Worm (Caenorhabditis elegans) whole organism, L2 larva: ENCODE results near the gene C50B6.9.
A peak's percentile ranks its signal among the peaks of the same experiment; 100 is the strongest.

ENCODE experiments used
- C34F6.9 ChIP-seq: fragments of 150-350 bp; optimal IDR thresholded peaks from 2 replicates; lab custom pipeline; 2014; ENCODE audit warnings: missing biosample characterization, missing genetic modification characterization
- F13H6.1 ChIP-seq: sonication (generic microtip); optimal IDR thresholded peaks from 2 replicates; lab custom pipeline; 2016; ENCODE audit warnings: missing genetic modification characterization, missing compliant biosample characterization
- R02D3.7 ChIP-seq: fragments of 150-350 bp; optimal IDR thresholded peaks from 2 replicates; lab custom pipeline; 2014; ENCODE audit warnings: missing biosample characterization, missing genetic modification characterization
- Y55F3AM.14 ChIP-seq: fragments of 200-800 bp; sonication (Bioruptor generic); optimal IDR thresholded peaks from 2 replicates; lab custom pipeline; 2018; ENCODE audit warnings: mild to moderate bottlenecking, missing genetic modification characterization, missing compliant biosample characterization
- ZK546.5 ChIP-seq: sonication (generic microtip); optimal IDR thresholded peaks from 2 replicates; lab custom pipeline; 2017; ENCODE audit warnings: missing biosample characterization, missing genetic modification characterization
- alr-1 ChIP-seq: fragments of 150-350 bp; optimal IDR thresholded peaks from 2 replicates; lab custom pipeline; 2014; ENCODE audit warnings: missing biosample characterization, missing genetic modification characterization
- aly-2 ChIP-seq: fragments of 150-350 bp; optimal IDR thresholded peaks from 2 replicates; lab custom pipeline; 2014; ENCODE audit warnings: missing biosample characterization, missing genetic modification characterization
- ama-1 ChIP-seq: fragments of 150-350 bp; optimal IDR thresholded peaks from 2 replicates; lab custom pipeline; 2018; ENCODE audit warnings: inconsistent platforms
- blmp-1 ChIP-seq: sonication (generic microtip); optimal IDR thresholded peaks from 2 replicates; lab custom pipeline; 2017; ENCODE audit warnings: missing genetic modification characterization, mild to moderate bottlenecking, missing compliant biosample characterization, antibody characterized with exemption, moderate library complexity; ENCODE audit not compliant: insufficient read depth
- ceh-16 ChIP-seq: fragments of 150-350 bp; optimal IDR thresholded peaks from 2 replicates; lab custom pipeline; 2014; ENCODE audit warnings: missing biosample characterization, missing genetic modification characterization
- ceh-82 ChIP-seq: fragments of 150-350 bp; optimal IDR thresholded peaks from 2 replicates; lab custom pipeline; 2014; ENCODE audit warnings: missing biosample characterization, missing genetic modification characterization
- crh-2 ChIP-seq: sonication (generic microtip); optimal IDR thresholded peaks from 2 replicates; lab custom pipeline; 2017; ENCODE audit warnings: missing biosample characterization, missing genetic modification characterization
- dmd-4 ChIP-seq: sonication (generic microtip); optimal IDR thresholded peaks from 2 replicates; lab custom pipeline; 2017; ENCODE audit warnings: missing biosample characterization, missing genetic modification characterization
- egl-27 ChIP-seq: sonication (generic microtip); optimal IDR thresholded peaks from 3 replicates; lab custom pipeline; 2017; ENCODE audit warnings: missing biosample characterization, missing genetic modification reagents, missing genetic modification characterization
- elt-1 ChIP-seq: fragments of 150-350 bp; optimal IDR thresholded peaks from 2 replicates; lab custom pipeline; 2014; ENCODE audit warnings: missing biosample characterization, missing genetic modification characterization
- elt-3 ChIP-seq: sonication (generic microtip); optimal IDR thresholded peaks from 2 replicates; lab custom pipeline; 2017; ENCODE audit warnings: missing biosample characterization, missing genetic modification characterization
- fos-1 ChIP-seq: fragments of 150-350 bp; optimal IDR thresholded peaks from 2 replicates; lab custom pipeline; 2014; ENCODE audit warnings: missing biosample characterization, missing genetic modification characterization
- gmeb-1 ChIP-seq: fragments of 150-350 bp; optimal IDR thresholded peaks from 2 replicates; lab custom pipeline; 2014; ENCODE audit warnings: missing biosample characterization, missing genetic modification characterization
- lin-11 ChIP-seq: fragments of 150-350 bp; sonication (generic microtip); optimal IDR thresholded peaks from 2 replicates; lab custom pipeline; 2014; ENCODE audit warnings: missing biosample characterization, missing genetic modification characterization, inconsistent platforms, mixed read lengths
- lin-13 ChIP-seq: fragments of 150-350 bp; optimal IDR thresholded peaks from 2 replicates; lab custom pipeline; 2014; ENCODE audit warnings: missing biosample characterization, missing genetic modification reagents, missing genetic modification characterization
- lin-39 ChIP-seq: fragments of 150-350 bp; optimal IDR thresholded peaks from 2 replicates; lab custom pipeline; 2014; ENCODE audit warnings: missing biosample characterization, missing genetic modification reagents, missing genetic modification characterization
- lsy-2 ChIP-seq, 2 experiments: fragments of 150-350 bp in 1 of 2; sonication (generic microtip) in 1 of 2; optimal IDR thresholded peaks; 2 replicates each; lab custom pipeline; 2014 to 2017; ENCODE audit warnings: missing biosample characterization in 2 of 2, missing genetic modification characterization in 2 of 2
- mab-5 ChIP-seq: fragments of 150-350 bp; optimal IDR thresholded peaks from 2 replicates; lab custom pipeline; 2014; ENCODE audit warnings: missing biosample characterization, missing genetic modification characterization
- mbf-1 ChIP-seq: sonication (generic microtip); optimal IDR thresholded peaks from 2 replicates; lab custom pipeline; 2017; ENCODE audit warnings: missing biosample characterization, missing genetic modification characterization
- mdl-1 ChIP-seq, 2 experiments: fragments of 150-350 bp in 1 of 2; sonication (generic microtip) in 1 of 2; optimal IDR thresholded peaks; 2 replicates each; lab custom pipeline; 2017; ENCODE audit warnings: missing biosample characterization in 2 of 2, missing genetic modification characterization in 2 of 2
- nhr-10 ChIP-seq: sonication (generic microtip); optimal IDR thresholded peaks from 2 replicates; lab custom pipeline; 2017; ENCODE audit warnings: missing biosample characterization, missing genetic modification characterization
- nhr-11 ChIP-seq: fragments of 150-350 bp; optimal IDR thresholded peaks from 2 replicates; lab custom pipeline; 2014; ENCODE audit warnings: missing biosample characterization, missing genetic modification characterization
- nhr-12 ChIP-seq: fragments of 150-350 bp; optimal IDR thresholded peaks from 2 replicates; lab custom pipeline; 2014; ENCODE audit warnings: missing biosample characterization, missing genetic modification characterization
- nhr-129 ChIP-seq: fragments of 150-350 bp; optimal IDR thresholded peaks from 2 replicates; lab custom pipeline; 2014; ENCODE audit warnings: missing biosample characterization, missing genetic modification characterization
- nhr-21 ChIP-seq: fragments of 150-350 bp; optimal IDR thresholded peaks from 2 replicates; lab custom pipeline; 2014; ENCODE audit warnings: missing biosample characterization, missing genetic modification characterization
- nhr-23 ChIP-seq: fragments of 150-350 bp; optimal IDR thresholded peaks from 2 replicates; lab custom pipeline; 2014; ENCODE audit warnings: missing biosample characterization, missing genetic modification reagents, missing genetic modification characterization
- nhr-237 ChIP-seq: fragments of 150-350 bp; optimal IDR thresholded peaks from 2 replicates; lab custom pipeline; 2014; ENCODE audit warnings: missing biosample characterization, missing genetic modification characterization
- nhr-25 ChIP-seq: fragments of 150-350 bp; sonication (generic microtip); optimal IDR thresholded peaks from 3 replicates; lab custom pipeline; 2014; ENCODE audit warnings: missing biosample characterization, missing genetic modification characterization
- nhr-6 ChIP-seq: fragments of 150-350 bp; optimal IDR thresholded peaks from 2 replicates; lab custom pipeline; 2014; ENCODE audit warnings: missing biosample characterization, missing genetic modification characterization
- nhr-77 ChIP-seq: fragments of 150-350 bp; optimal IDR thresholded peaks from 2 replicates; lab custom pipeline; 2014; ENCODE audit warnings: missing biosample characterization, missing genetic modification characterization
- peb-1 ChIP-seq: fragments of 150-350 bp; optimal IDR thresholded peaks from 2 replicates; lab custom pipeline; 2014; ENCODE audit warnings: missing biosample characterization, missing genetic modification characterization
- sem-4 ChIP-seq: fragments of 150-350 bp; optimal IDR thresholded peaks from 2 replicates; lab custom pipeline; 2014; ENCODE audit warnings: missing biosample characterization, missing genetic modification reagents, missing genetic modification characterization
- skn-1 ChIP-seq: sonication (generic microtip); optimal IDR thresholded peaks from 2 replicates; lab custom pipeline; 2017; ENCODE audit warnings: missing biosample characterization, missing genetic modification characterization
- sma-3 ChIP-seq: sonication (generic microtip); optimal IDR thresholded peaks from 2 replicates; lab custom pipeline; 2016; ENCODE audit warnings: missing genetic modification reagents, missing genetic modification characterization, missing compliant biosample characterization
- sma-9 ChIP-seq, 2 experiments: fragments of 150-350 bp in 1 of 2; sonication (generic microtip) in 1 of 2; optimal IDR thresholded peaks; 2 replicates each; lab custom pipeline; 2014 to 2016; ENCODE audit warnings: missing genetic modification characterization in 2 of 2, mild to moderate bottlenecking in 1 of 2, missing biosample characterization in 1 of 2, missing compliant biosample characterization in 1 of 2, missing genetic modification reagents in 1 of 2, moderate library complexity in 1 of 2
- snpc-4 ChIP-seq: fragments of 150-350 bp; optimal IDR thresholded peaks from 2 replicates; lab custom pipeline; 2014; ENCODE audit warnings: missing biosample characterization, missing genetic modification characterization
- unc-39 ChIP-seq: fragments of 150-350 bp; optimal IDR thresholded peaks from 2 replicates; lab custom pipeline; 2014; ENCODE audit warnings: missing biosample characterization, missing genetic modification characterization
- unc-55 ChIP-seq: fragments of 150-350 bp; sonication (generic microtip); optimal IDR thresholded peaks from 3 replicates; lab custom pipeline; 2014; ENCODE audit warnings: missing biosample characterization, missing genetic modification reagents, missing genetic modification characterization
- unc-62 ChIP-seq: fragments of 150-350 bp; optimal IDR thresholded peaks from 2 replicates; lab custom pipeline; 2014; ENCODE audit warnings: missing biosample characterization, missing genetic modification reagents, missing genetic modification characterization
- zag-1 ChIP-seq: fragments of 150-350 bp; optimal IDR thresholded peaks from 2 replicates; lab custom pipeline; 2014; ENCODE audit warnings: missing biosample characterization, missing genetic modification characterization
- ztf-1 ChIP-seq: fragments of 200-800 bp; sonication (Bioruptor generic); conservative IDR thresholded peaks from 2 replicates; pipeline ENCODE4 v1.3.6; 2022; ENCODE audit warnings: missing genetic modification characterization, missing compliant biosample characterization
- ztf-11 ChIP-seq: sonication (generic microtip); optimal IDR thresholded peaks from 2 replicates; lab custom pipeline; 2017; ENCODE audit warnings: missing biosample characterization, missing genetic modification characterization
- ztf-4 ChIP-seq: fragments of 150-350 bp; optimal IDR thresholded peaks from 2 replicates; lab custom pipeline; 2014; ENCODE audit warnings: missing biosample characterization, missing genetic modification characterization

The C50B6.9 gene

ce11 chrV:13369663-13370062 is 33.5 kb downstream of the C50B6.9 start:
- no peak for TF ChIP-seq Y55F3AM.14 (GFP tag; lab: Kevin White, UChicago)
- peak; percentile 32 for TF ChIP-seq gmeb-1
- peak; percentile 31 for TF ChIP-seq nhr-21 (tag; lab: Kevin White, UChicago)
- TF ChIP-seq fos-1, result peak; percentile 63
- no peak for TF ChIP-seq zag-1
- TF ChIP-seq F13H6.1, result peak; percentile 1
- no peak for TF ChIP-seq ceh-16 (tag; lab: Kevin White, UChicago)
- TF ChIP-seq sma-3 (GFP tag; lab: Kevin White, UChicago), result peak; percentile 45
- peak; percentile 15 for TF ChIP-seq sma-9 (GFP tag; optimal IDR thresholded peaks at IDR 0.05; lab: Kevin White, UChicago)
- TF ChIP-seq sma-9 (tag; optimal IDR thresholded peaks at IDR 0.05; lab: Kevin White, UChicago), result no peak
- no peak for TF ChIP-seq snpc-4 (tag; lab: Kevin White, UChicago)
- TF ChIP-seq blmp-1 (tag; lab: Kevin White, UChicago), result no peak
- no peak for TF ChIP-seq nhr-237
- TF ChIP-seq aly-2, result no peak
- peak; percentile 39 for TF ChIP-seq crh-2

ce11 chrV:13370265-13370664 is 34.1 kb downstream of the C50B6.9 start:
- TF ChIP-seq ceh-82 (tag; lab: Kevin White, UChicago) (no peak), nhr-23 (no peak), unc-62 (GFP tag; lab: Kevin White, UChicago) (no peak), gmeb-1 (no peak), ZK546.5 (tag; lab: Kevin White, UChicago) (no peak), fos-1 (no peak), ama-1 (lab: Kevin White, UChicago) (no peak)

ce11 chrV:13371336-13371735 is 35.2 kb downstream of the C50B6.9 start:
- TF ChIP-seq snpc-4 (tag; lab: Kevin White, UChicago) (no peak), nhr-237 (no peak), ztf-1 (GFP tag; lab: Robert Waterston, UW) (no peak), ZK546.5 (tag; lab: Kevin White, UChicago) (no peak), nhr-11 (tag; lab: Kevin White, UChicago) (no peak), sma-9 (GFP tag; optimal IDR thresholded peaks at IDR 0.05; lab: Kevin White, UChicago) (peak; percentile 77), sma-9 (tag; optimal IDR thresholded peaks at IDR 0.05; lab: Kevin White, UChicago) (no peak), lsy-2 (tag; optimal IDR thresholded peaks at IDR 0.05; lab: Kevin White, UChicago) (peak in 1 of 2 experiments; percentile 58), nhr-23 (no peak), crh-2 (peak; percentile 76), aly-2 (no peak), fos-1 (peak; percentile 74), unc-39 (no peak), elt-3 (no peak), mdl-1 (tag; optimal IDR thresholded peaks at IDR 0.05; lab: Kevin White, UChicago) (peak in 1 of 2 experiments; percentile 48), unc-62 (GFP tag; lab: Kevin White, UChicago) (no peak), lin-13 (GFP tag; lab: Kevin White, UChicago) (peak; percentile 64), ztf-4 (tag; lab: Kevin White, UChicago) (peak; percentile 58), nhr-25 (tag; lab: Kevin White, UChicago) (peak; percentile 99), alr-1 (tag; lab: Kevin White, UChicago) (no peak), nhr-129 (tag; lab: Kevin White, UChicago) (peak; percentile 87), dmd-4 (no peak), ama-1 (lab: Kevin White, UChicago) (no peak), lin-39 (tag; lab: Kevin White, UChicago) (no peak), blmp-1 (tag; lab: Kevin White, UChicago) (peak; percentile 76), ceh-16 (tag; lab: Kevin White, UChicago) (peak; percentile 92), C34F6.9 (peak; percentile 35), nhr-6 (no peak), peb-1 (no peak), gmeb-1 (peak; percentile 63), mbf-1 (tag; lab: Kevin White, UChicago) (no peak), nhr-10 (tag; lab: Kevin White, UChicago) (no peak), R02D3.7 (tag; lab: Kevin White, UChicago) (no peak), mab-5 (tag; lab: Kevin White, UChicago) (no peak), F13H6.1 (peak; percentile 83), ceh-82 (tag; lab: Kevin White, UChicago) (no peak), sem-4 (tag; lab: Kevin White, UChicago) (peak; percentile 77), nhr-12 (no peak), unc-55 (GFP tag; lab: Kevin White, UChicago) (no peak), egl-27 (peak; percentile 79), nhr-21 (tag; lab: Kevin White, UChicago) (peak; percentile 89), lin-11 (tag; lab: Kevin White, UChicago) (no peak), ztf-11 (no peak), zag-1 (no peak), elt-1 (tag; lab: Kevin White, UChicago) (no peak), skn-1 (tag; lab: Kevin White, UChicago) (no peak), Y55F3AM.14 (GFP tag; lab: Kevin White, UChicago) (no peak), sma-3 (GFP tag; lab: Kevin White, UChicago) (peak; percentile 81), nhr-77 (tag; lab: Kevin White, UChicago) (no peak)
